Worm (Caenorhabditis elegans): ENCODE results near the gene F57B9.3.

- no peak for TF ChIP-seq pha-4 (tag; optimal IDR thresholded peaks at IDR 0.05)
- TF ChIP-seq ceh-45 (GFP tag; IDR thresholded peaks at IDR 0.05): no peak
These were observed 29.5 kb downstream of the F57B9.3 start, which contains the start of gene F31E3.12 for ce11 chrIII:6969090-6969489.
